Fruit fly (Drosophila melanogaster) whole organism: ENCODE data around the gene Argk1.

ENCODE experiments used
- CG8478 ChIP-seq: fragments of >200 bp; optimal IDR thresholded peaks from 2 replicates; lab custom pipeline; 2018; ENCODE audit warnings: inconsistent platforms
- EcR ChIP-seq, 2 experiments: fragments of >200 bp; optimal IDR thresholded peaks; 2 replicates each; lab custom pipeline; 2017; ENCODE audit warnings: missing biosample characterization in 2 of 2, missing genetic modification characterization in 2 of 2, missing genetic modification reagents in 2 of 2

dm6 chr3L:9096648-9097047 lies 30.8 kb upstream of the Argk1 start, which contains the start of gene CG13315:
- no peak for TF ChIP-seq EcR (GFP tag; optimal IDR thresholded peaks at IDR 0.05; lab: Kevin White, UChicago)
- TF ChIP-seq CG8478 (lab: Kevin White, UChicago), result no peak
